Worm (Caenorhabditis elegans): ENCODE data around the gene F59E12.3.
A peak's percentile ranks its signal among the peaks of the same experiment; 100 is the strongest.

F59E12.3 gene

ce11 chrII:5663180-5663791, 25.1 kb downstream of the F59E12.3 start (continued):
- TF ChIP-seq pha-4 (GFP tag; IDR thresholded peaks at IDR 0.05) (no peak), pha-4 (tag; optimal IDR thresholded peaks at IDR 0.05) (no peak), unc-62 (GFP tag; optimal IDR thresholded peaks at IDR 0.05 in 1 of 2) (peak in 1 of 2 experiments; percentile 91), unc-62 (tag; optimal IDR thresholded peaks at IDR 0.05) (no peak), dmd-6 (GFP tag; IDR thresholded peaks at IDR 0.05) (no peak), tag-97 (GFP tag; IDR thresholded peaks at IDR 0.05) (no peak), daf-8 (GFP tag; IDR thresholded peaks at IDR 0.05) (no peak), nhr-76 (tag; optimal IDR thresholded peaks at IDR 0.05) (no peak), mep-1 (tag; optimal IDR thresholded peaks at IDR 0.05) (peak; percentile 8), ces-1 (GFP tag; optimal IDR thresholded peaks at IDR 0.05) (no peak), Y105C5A.15 (GFP tag; IDR thresholded peaks at IDR 0.05) (no peak), ceh-20 (GFP tag; IDR thresholded peaks at IDR 0.05) (no peak), lir-3 (tag; optimal IDR thresholded peaks at IDR 0.05) (no peak), nhr-28 (tag; optimal IDR thresholded peaks at IDR 0.05) (no peak), mxl-3 (GFP tag; optimal IDR thresholded peaks at IDR 0.05) (no peak), nhr-10 (tag; optimal IDR thresholded peaks at IDR 0.05) (no peak), F49E8.2 (tag; optimal IDR thresholded peaks at IDR 0.05; ENCODE audit: borderline replicate concordance) (no peak), mxl-2 (GFP tag; conservative IDR thresholded peaks at IDR 0.05) (no peak), madf-5 (GFP tag; IDR thresholded peaks at IDR 0.05) (no peak), F37D6.2 (tag; optimal IDR thresholded peaks at IDR 0.05) (no peak), ceh-82 (tag; optimal IDR thresholded peaks at IDR 0.05) (no peak), rbr-2 (tag; optimal IDR thresholded peaks at IDR 0.05) (peak; percentile 13), ceh-62 (tag; optimal IDR thresholded peaks at IDR 0.05) (no peak), dmd-8 (GFP tag; IDR thresholded peaks at IDR 0.05) (no peak), hlh-30 (tag; optimal IDR thresholded peaks at IDR 0.05; ENCODE audit: insufficient read depth) (peak; percentile 73), spr-1 (tag; optimal IDR thresholded peaks at IDR 0.05) (no peak), lsy-2 (tag; optimal IDR thresholded peaks at IDR 0.05) (peak in 1 of 2 experiments; percentile 50), daf-12 (tag; optimal IDR thresholded peaks at IDR 0.05) (no peak)

- TF ChIP-seq dmd-8 (GFP tag; IDR thresholded peaks at IDR 0.05), result no peak
- TF ChIP-seq skn-1 (tag; optimal IDR thresholded peaks at IDR 0.05), result no peak
- no peak for TF ChIP-seq dpl-1 (GFP tag; optimal IDR thresholded peaks at IDR 0.05)
These were observed 26.9 kb downstream of the F59E12.3 start, which contains the start of gene C25H3.15 for ce11 chrII:5665029-5665428. C25H3.15 (plus strand) TSS chrII:5665329.

ce11 chrII:5665991-5666390, 27.8 kb downstream of the F59E12.3 start, which contains the start of gene C25H3.16:
C25H3.16 (plus strand) TSS chrII:5666291.
- TF ChIP-seq madf-5 (GFP tag; IDR thresholded peaks at IDR 0.05) (no peak), cey-2 (tag; optimal IDR thresholded peaks at IDR 0.05; ENCODE audit: borderline replicate concordance, insufficient read depth) (no peak), F37D6.2 (tag; optimal IDR thresholded peaks at IDR 0.05) (no peak), ces-1 (GFP tag; optimal IDR thresholded peaks at IDR 0.05) (no peak), spr-3 (GFP tag; optimal IDR thresholded peaks at IDR 0.05) (no peak), mdt-29 (GFP tag; IDR thresholded peaks at IDR 0.05) (no peak), tra-1 (GFP tag; IDR thresholded peaks at IDR 0.05) (no peak), daf-16 (GFP tag; optimal IDR thresholded peaks at IDR 0.05) (no peak), daf-16 (tag; optimal IDR thresholded peaks at IDR 0.05) (no peak), unc-130 (GFP tag; optimal IDR thresholded peaks at IDR 0.05) (no peak), ceh-20 (GFP tag; IDR thresholded peaks at IDR 0.05) (no peak), ama-1 (optimal IDR thresholded peaks at IDR 0.05) (no peak), nhr-102 (tag; optimal IDR thresholded peaks at IDR 0.05) (no peak), ceh-82 (tag; optimal IDR thresholded peaks at IDR 0.05) (no peak), mdl-1 (tag; optimal IDR thresholded peaks at IDR 0.05) (no peak), lsy-2 (tag; optimal IDR thresholded peaks at IDR 0.05) (no peak), nhr-111 (GFP tag; optimal IDR thresholded peaks at IDR 0.05) (no peak), aly-2 (tag; optimal IDR thresholded peaks at IDR 0.05) (no peak), hlh-11 (tag; optimal IDR thresholded peaks at IDR 0.05) (no peak), snpc-1.2 (GFP tag; IDR thresholded peaks at IDR 0.05) (no peak), snpc-4 (tag; optimal IDR thresholded peaks at IDR 0.05) (no peak)
